Worm (Caenorhabditis elegans) whole organism, midembryonic: ENCODE results near the gene Y57G11C.52.

Experiments
- flt-1 ChIP-seq: fragments of 200-800 bp; sonication (Bioruptor generic); IDR thresholded peaks from 2 replicates; pipeline ENCODE4 v1.3.6; 2022; ENCODE audit warnings: missing genetic modification characterization, missing compliant biosample characterization
- med-1 ChIP-seq: sonication (generic microtip); optimal IDR thresholded peaks from 2 replicates; lab custom pipeline; 2017; ENCODE audit warnings: missing genetic modification characterization, mild to moderate bottlenecking, missing compliant biosample characterization, antibody characterized with exemption, missing genetic modification reagents; ENCODE audit not compliant: insufficient read depth
- ref-1 ChIP-seq: fragments of 200-800 bp; sonication (Bioruptor generic); conservative IDR thresholded peaks from 2 replicates; pipeline ENCODE4 v1.3.6; 2022; ENCODE audit warnings: missing genetic modification reagents, missing genetic modification characterization, missing compliant biosample characterization
- tab-1 ChIP-seq: fragments of 200-800 bp; sonication (Bioruptor generic); IDR thresholded peaks from 2 replicates; pipeline ENCODE4 v1.3.6; 2022; ENCODE audit warnings: missing genetic modification characterization, missing compliant biosample characterization
- ztf-23 ChIP-seq: fragments of 200-800 bp; sonication (Bioruptor generic); IDR thresholded peaks from 2 replicates; pipeline ENCODE4 v1.3.6; 2022; ENCODE audit warnings: missing genetic modification reagents, missing genetic modification characterization, missing compliant biosample characterization

ce11 chrIV:14824878-14825352, 28.9 kb upstream of the Y57G11C.52 start, which contains the start of gene sec-61.A:
- TF ChIP-seq tab-1 (no peak), flt-1 (GFP tag; lab: Robert Waterston, UW) (0 out of 2 replicates have a peak, but pooled peaks have one; percentile 13), ztf-23 (GFP tag; lab: Robert Waterston, UW) (no peak), med-1 (GFP tag; lab: Kevin White, UChicago) (no peak), ref-1 (no peak)
